Worm (Caenorhabditis elegans) whole organism, mixed stage, embryonic: ENCODE measurements around the gene K07F5.7.

Source experiments
- nhr-76 ChIP-seq: sonication (generic microtip); optimal IDR thresholded peaks from 2 replicates; lab custom pipeline; 2017; ENCODE audit warnings: missing biosample characterization, missing genetic modification characterization
- unc-39 ChIP-seq: fragments of 150-350 bp; optimal IDR thresholded peaks from 2 replicates; lab custom pipeline; 2014; ENCODE audit warnings: missing biosample characterization, missing genetic modification characterization

DNA sequence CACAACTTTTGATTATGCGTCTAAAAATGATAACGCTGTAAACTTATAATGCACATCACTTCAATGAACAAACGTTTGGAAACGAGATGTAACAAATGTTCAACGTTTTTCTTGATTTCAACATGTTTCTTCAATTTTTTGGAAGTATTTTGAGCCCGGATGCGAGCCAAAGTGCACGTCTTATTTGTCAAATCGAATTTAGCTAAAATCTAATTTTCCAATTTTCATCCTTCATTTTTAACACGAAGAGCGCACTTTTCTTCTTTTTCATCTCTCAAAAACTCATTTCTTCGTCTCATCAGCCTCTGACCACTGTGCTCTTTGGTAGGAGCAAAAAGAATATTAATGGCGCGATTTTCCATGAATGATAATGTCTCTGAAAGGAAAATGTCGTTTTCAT, 49.7 kb downstream of the K07F5.7 start:
- no peak for TF ChIP-seq unc-39 (tag; lab: Kevin White, UChicago)
- no peak for TF ChIP-seq nhr-76 (tag; lab: Kevin White, UChicago)
